Fruit fly (Drosophila melanogaster) whole organism, embryonic: ENCODE data around the gene CG8516.

Experiments used
- Asciz ChIP-seq: fragments of 200-800 bp; sonication (Bioruptor generic); optimal IDR thresholded peaks from 2 replicates; lab custom pipeline; 2017; ENCODE audit warnings: missing biosample characterization, mild to moderate bottlenecking, missing genetic modification characterization, missing genetic modification reagents
- Bgb ChIP-seq: fragments of 200-800 bp; sonication (Bioruptor generic); IDR thresholded peaks from 2 replicates; pipeline ENCODE4 v1.3.6; 2022; ENCODE audit warnings: missing biosample characterization, missing genetic modification characterization; ENCODE audit not compliant: partially characterized antibody
- Bteb2 ChIP-seq: fragments of 200-800 bp; sonication (Bioruptor generic); optimal IDR thresholded peaks from 2 replicates; lab custom pipeline; 2016; ENCODE audit warnings: missing biosample characterization, missing genetic modification characterization
- CG11398 ChIP-seq: fragments of 200-800 bp; sonication (Bioruptor generic); optimal IDR thresholded peaks from 2 replicates; lab custom pipeline; 2016; ENCODE audit warnings: missing biosample characterization, missing genetic modification characterization
- CG11504 ChIP-seq: fragments of 200-800 bp; sonication (Bioruptor generic); optimal IDR thresholded peaks from 3 replicates; lab custom pipeline; 2019; ENCODE audit warnings: missing biosample characterization, mild to moderate bottlenecking, missing genetic modification characterization, moderate library complexity
- CG14014 ChIP-seq: fragments of 200-800 bp; sonication (Bioruptor generic); IDR thresholded peaks from 2 replicates; pipeline ENCODE4 v1.3.6; 2022; ENCODE audit warnings: missing biosample characterization, missing genetic modification characterization
- CG15269 ChIP-seq: fragments of 200-800 bp; sonication (Bioruptor generic); optimal IDR thresholded peaks from 2 replicates; lab custom pipeline; 2018; ENCODE audit warnings: missing biosample characterization, mild to moderate bottlenecking, missing genetic modification characterization, moderate library complexity
- CG15601 ChIP-seq: fragments of 200-800 bp; sonication (Bioruptor generic); optimal IDR thresholded peaks from 3 replicates; lab custom pipeline; 2019; ENCODE audit warnings: missing biosample characterization, mild to moderate bottlenecking, missing genetic modification characterization, moderate library complexity
- CG17829 ChIP-seq: fragments of 200-800 bp; optimal IDR thresholded peaks from 2 replicates; lab custom pipeline; 2019; ENCODE audit warnings: missing biosample characterization, mild to moderate bottlenecking, missing genetic modification characterization, moderate library complexity
- CG2712 ChIP-seq: fragments of 200-800 bp; optimal IDR thresholded peaks from 3 replicates; lab custom pipeline; 2019; ENCODE audit warnings: missing biosample characterization, mild to moderate bottlenecking, missing genetic modification characterization, moderate library complexity
- CG3163 ChIP-seq: fragments of 200-800 bp; sonication (Bioruptor generic); optimal IDR thresholded peaks from 3 replicates; lab custom pipeline; 2016; ENCODE audit warnings: missing biosample characterization, missing genetic modification characterization
- CG34422 ChIP-seq: fragments of 200-800 bp; sonication (Bioruptor generic); IDR thresholded peaks from 3 replicates; pipeline ENCODE4 v1.3.6; 2022; ENCODE audit warnings: missing biosample characterization, missing genetic modification characterization
- CG4328 ChIP-seq: fragments of 200-800 bp; sonication (Bioruptor generic); optimal IDR thresholded peaks from 3 replicates; lab custom pipeline; 2017; ENCODE audit warnings: missing biosample characterization, missing genetic modification reagents, missing genetic modification characterization
- CG4820 ChIP-seq: fragments of 200-800 bp; sonication (Bioruptor generic); optimal IDR thresholded peaks from 3 replicates; lab custom pipeline; 2016; ENCODE audit warnings: missing biosample characterization, missing genetic modification characterization
- CG6175 ChIP-seq: fragments of 200-800 bp; sonication (Bioruptor generic); IDR thresholded peaks from 3 replicates; pipeline ENCODE4 v1.3.6; 2022; ENCODE audit warnings: missing biosample characterization, missing genetic modification characterization
- CG6254 ChIP-seq: fragments of 200-800 bp; sonication (Bioruptor generic); optimal IDR thresholded peaks from 3 replicates; lab custom pipeline; 2017; ENCODE audit warnings: mild to moderate bottlenecking, missing biosample characterization, missing genetic modification reagents, missing genetic modification characterization
- CG7745 ChIP-seq: fragments of 200-800 bp; sonication (Bioruptor generic); optimal IDR thresholded peaks from 2 replicates; lab custom pipeline; 2018; ENCODE audit warnings: missing biosample characterization, mild to moderate bottlenecking, missing genetic modification characterization, moderate library complexity
- CG7786 ChIP-seq: fragments of 200-800 bp; sonication (Bioruptor generic); optimal IDR thresholded peaks from 2 replicates; lab custom pipeline; 2016; ENCODE audit warnings: missing biosample characterization, missing genetic modification characterization
- CG7928 ChIP-seq: fragments of 200-800 bp; sonication (Bioruptor generic); optimal IDR thresholded peaks from 2 replicates; lab custom pipeline; 2017; ENCODE audit warnings: missing biosample characterization, mild to moderate bottlenecking, missing genetic modification characterization
- CG9932 ChIP-seq: fragments of 200-800 bp; sonication (Bioruptor generic); IDR thresholded peaks from 2 replicates; pipeline ENCODE4 v1.3.6; 2022; ENCODE audit warnings: missing biosample characterization, missing genetic modification characterization
- D19B ChIP-seq: fragments of 200-800 bp; sonication (Bioruptor generic); optimal IDR thresholded peaks from 2 replicates; lab custom pipeline; 2017; ENCODE audit warnings: missing biosample characterization, mild to moderate bottlenecking, missing genetic modification characterization
- Dbx ChIP-seq: fragments of 200-800 bp; sonication (Bioruptor generic); IDR thresholded peaks from 3 replicates; pipeline ENCODE4 v1.3.6; 2022; ENCODE audit warnings: missing biosample characterization, missing genetic modification characterization
- Drgx ChIP-seq: fragments of 200-800 bp; sonication (Bioruptor generic); IDR thresholded peaks from 2 replicates; pipeline ENCODE4 v1.3.6; 2022; ENCODE audit warnings: missing biosample characterization, missing genetic modification characterization
- E2f2 ChIP-seq: fragments of 200-800 bp; sonication (Bioruptor generic); IDR thresholded peaks from 2 replicates; pipeline ENCODE4 v1.3.6; 2022; ENCODE audit warnings: missing biosample characterization, missing genetic modification characterization
- Hsf ChIP-seq: fragments of 200-800 bp; sonication (Bioruptor generic); optimal IDR thresholded peaks from 3 replicates; lab custom pipeline; 2016; ENCODE audit warnings: missing biosample characterization, missing genetic modification characterization
- Med ChIP-seq: fragments of 200-800 bp; sonication (Bioruptor generic); peaks from one replicate; lab custom pipeline; 2016; ENCODE audit warnings: missing biosample characterization, missing genetic modification characterization, mild to moderate bottlenecking, inconsistent platforms, moderate library complexity
- Mes4 ChIP-seq: fragments of 200-800 bp; sonication (Bioruptor generic); optimal IDR thresholded peaks from 2 replicates; lab custom pipeline; 2016; ENCODE audit warnings: missing biosample characterization, missing genetic modification characterization
- Nf-YB ChIP-seq: fragments of 200-800 bp; sonication (Bioruptor generic); optimal IDR thresholded peaks from 3 replicates; lab custom pipeline; 2019; ENCODE audit warnings: missing biosample characterization, mild to moderate bottlenecking, missing genetic modification characterization, moderate library complexity
- Scr ChIP-seq: fragments of 200-800 bp; sonication (Bioruptor generic); IDR thresholded peaks from 2 replicates; pipeline ENCODE4 v1.3.6; 2022; ENCODE audit warnings: missing biosample characterization, missing genetic modification characterization; ENCODE audit not compliant: partially characterized antibody
- Sox102F ChIP-seq: fragments of 200-800 bp; sonication (Bioruptor generic); optimal IDR thresholded peaks from 2 replicates; lab custom pipeline; 2018; ENCODE audit warnings: missing biosample characterization, mild to moderate bottlenecking, missing genetic modification characterization, moderate library complexity
- ab ChIP-seq: fragments of 200-800 bp; sonication (Bioruptor generic); optimal IDR thresholded peaks from 2 replicates; lab custom pipeline; 2016; ENCODE audit warnings: missing biosample characterization, missing genetic modification characterization
- az2 ChIP-seq: fragments of 200-800 bp; sonication (Bioruptor generic); optimal IDR thresholded peaks from 3 replicates; lab custom pipeline; 2016; ENCODE audit warnings: missing biosample characterization, missing genetic modification characterization
- bcd ChIP-seq: fragments of 200-800 bp; sonication (Bioruptor generic); optimal IDR thresholded peaks from 2 replicates; lab custom pipeline; 2017; ENCODE audit warnings: missing biosample characterization, mild to moderate bottlenecking, missing genetic modification characterization
- cas ChIP-seq: fragments of 200-800 bp; sonication (Bioruptor generic); IDR thresholded peaks from 2 replicates; pipeline ENCODE4 v1.3.6; 2022; ENCODE audit warnings: missing biosample characterization, missing genetic modification characterization
- chm ChIP-seq: fragments of 200-800 bp; sonication (Bioruptor generic); IDR thresholded peaks from 2 replicates; pipeline ENCODE4 v1.3.6; 2022; ENCODE audit warnings: missing biosample characterization, missing genetic modification characterization
- chn ChIP-seq: fragments of 200-800 bp; sonication (Bioruptor generic); optimal IDR thresholded peaks from 2 replicates; lab custom pipeline; 2016; ENCODE audit warnings: missing biosample characterization, missing genetic modification characterization
- croc ChIP-seq: fragments of 200-800 bp; sonication (Bioruptor generic); conservative IDR thresholded peaks from 3 replicates; pipeline ENCODE4 v1.3.6; 2022; ENCODE audit warnings: missing biosample characterization, missing genetic modification characterization
- crol ChIP-seq: fragments of 200-800 bp; sonication (Bioruptor generic); IDR thresholded peaks from 2 replicates; pipeline ENCODE4 v1.3.6; 2022; ENCODE audit warnings: missing biosample characterization, missing genetic modification characterization
- cwo ChIP-seq: fragments of 200-800 bp; sonication (Bioruptor generic); optimal IDR thresholded peaks from 3 replicates; lab custom pipeline; 2017; ENCODE audit warnings: missing biosample characterization, missing genetic modification characterization, mild to moderate bottlenecking, moderate library complexity, missing genetic modification reagents
- dmrt99B ChIP-seq: fragments of 200-800 bp; sonication (Bioruptor generic); optimal IDR thresholded peaks from 2 replicates; lab custom pipeline; 2018; ENCODE audit warnings: missing biosample characterization, mild to moderate bottlenecking, missing genetic modification characterization, moderate library complexity
- ewg ChIP-seq: fragments of 200-800 bp; sonication (Bioruptor generic); optimal IDR thresholded peaks from 3 replicates; lab custom pipeline; 2017; ENCODE audit warnings: mild to moderate bottlenecking, missing biosample characterization, missing genetic modification reagents, missing genetic modification characterization
- gfzf ChIP-seq: fragments of 200-800 bp; sonication (Bioruptor generic); optimal IDR thresholded peaks from 2 replicates; lab custom pipeline; 2016; ENCODE audit warnings: missing biosample characterization, mild to moderate bottlenecking, missing genetic modification characterization, moderate library complexity
- luna ChIP-seq: fragments of 200-800 bp; sonication (Bioruptor generic); optimal IDR thresholded peaks from 2 replicates; lab custom pipeline; 2016; ENCODE audit warnings: missing biosample characterization, missing genetic modification characterization
- oc ChIP-seq: fragments of 200-800 bp; sonication (Bioruptor generic); optimal IDR thresholded peaks from 2 replicates; lab custom pipeline; 2018; ENCODE audit warnings: missing biosample characterization, mild to moderate bottlenecking, missing genetic modification characterization, moderate library complexity
- slou ChIP-seq: fragments of 200-800 bp; sonication (Bioruptor generic); optimal IDR thresholded peaks from 3 replicates; lab custom pipeline; 2016; ENCODE audit warnings: missing biosample characterization, missing genetic modification characterization
- tna ChIP-seq: fragments of 200-800 bp; sonication (Bioruptor generic); IDR thresholded peaks from 2 replicates; pipeline ENCODE4 v1.3.6; 2022; ENCODE audit warnings: missing biosample characterization, missing genetic modification characterization; ENCODE audit not compliant: partially characterized antibody
- ttk ChIP-seq: fragments of 200-800 bp; sonication (Bioruptor generic); IDR thresholded peaks from 2 replicates; pipeline ENCODE4 v2.1.2; 2022; ENCODE audit warnings: missing biosample characterization, missing genetic modification characterization
- vfl ChIP-seq: fragments of 200-800 bp; sonication (Bioruptor generic); optimal IDR thresholded peaks from 2 replicates; lab custom pipeline; 2016; ENCODE audit warnings: missing biosample characterization, missing genetic modification characterization
- z ChIP-seq: fragments of 200-800 bp; sonication (Bioruptor generic); IDR thresholded peaks from 3 replicates; pipeline ENCODE4 v1.3.6; 2022; ENCODE audit warnings: missing biosample characterization, missing genetic modification characterization

CG8516 gene

DNA sequence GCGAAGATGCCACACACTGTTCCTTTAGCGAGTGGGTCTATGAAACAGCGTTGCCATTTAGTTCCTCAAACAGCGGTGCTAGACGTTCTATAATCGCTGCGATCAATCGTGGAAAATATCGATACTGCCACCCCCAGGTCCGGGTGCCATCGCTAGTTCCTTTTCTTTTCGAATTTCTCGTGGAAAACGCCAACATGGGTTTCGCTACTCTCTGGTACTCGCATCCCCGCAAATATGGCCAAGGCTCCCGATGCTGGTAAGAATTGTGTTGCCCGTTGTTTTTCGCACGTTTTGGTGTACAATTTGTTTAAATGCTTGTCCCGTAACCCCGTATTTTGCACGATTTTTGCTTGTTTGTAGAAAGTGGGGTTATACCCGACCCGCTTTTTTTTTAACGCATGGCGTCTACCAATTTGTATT, 15.1 kb upstream of the CG8516 start, which contains the start of gene RpS29 (continued):
- TF ChIP-seq Dbx (GFP tag; lab: Robert Waterston, UW) = peak; percentile 93
- TF ChIP-seq CG6254 (GFP tag; lab: Kevin White, UChicago) = no peak
- peak; percentile 58 for TF ChIP-seq CG15269 (tag; lab: Kevin White, UChicago)
- peak; percentile 79 for TF ChIP-seq CG14014
- peak; percentile 86 for TF ChIP-seq CG7786 (GFP tag; lab: Kevin White, UChicago)
- peak; percentile 57 for TF ChIP-seq ab
- peak; percentile 86 for TF ChIP-seq tna (GFP tag; lab: Robert Waterston, UW)
- TF ChIP-seq bcd = peak; percentile 85
- TF ChIP-seq vfl (GFP tag; lab: Kevin White, UChicago) = peak; percentile 79
- peak; percentile 73 for TF ChIP-seq CG2712
- TF ChIP-seq gfzf = peak; percentile 54
- no peak for TF ChIP-seq crol (GFP tag; lab: Robert Waterston, UW)
- peak; percentile 79 for TF ChIP-seq ttk (GFP tag; lab: Robert Waterston, UW)
- TF ChIP-seq slou (GFP tag; lab: Kevin White, UChicago) = peak; percentile 79
- peak; percentile 76 for TF ChIP-seq Bteb2 (GFP tag; lab: Kevin White, UChicago)
- 0 out of 3 replicates have a peak, but pooled peaks have one; percentile 32 for TF ChIP-seq croc (GFP tag; lab: Robert Waterston, UW)
- peak; percentile 65 for TF ChIP-seq CG11398 (GFP tag; lab: Kevin White, UChicago)
- TF ChIP-seq CG15601 (tag; lab: Kevin White, UChicago) = peak; percentile 81
- peak; percentile 86 for TF ChIP-seq Hsf
- TF ChIP-seq CG34422 = peak; percentile 89
- TF ChIP-seq Asciz (GFP tag; lab: Kevin White, UChicago) = peak; percentile 71
- peak; percentile 14 for TF ChIP-seq Sox102F (GFP tag; lab: Kevin White, UChicago)
- TF ChIP-seq Bgb = peak; percentile 98
- peak; percentile 84 for TF ChIP-seq Mes4 (GFP tag; lab: Kevin White, UChicago)
- TF ChIP-seq az2 (GFP tag; lab: Kevin White, UChicago) = peak; percentile 69
- peak; percentile 87 for TF ChIP-seq CG4328 (GFP tag; lab: Kevin White, UChicago)
- TF ChIP-seq Nf-YB = peak; percentile 49
- peak; percentile 1 for TF ChIP-seq CG7745
- no peak for TF ChIP-seq z
- TF ChIP-seq chn (GFP tag; lab: Kevin White, UChicago) = peak; percentile 82
- TF ChIP-seq cas (GFP tag; lab: Robert Waterston, UW) = peak; percentile 68; the same call in 1 of the 2 replicates
- TF ChIP-seq dmrt99B (tag; lab: Kevin White, UChicago) = peak; percentile 44
- TF ChIP-seq CG7928 (GFP tag; lab: Kevin White, UChicago) = peak; percentile 74
- TF ChIP-seq cwo (GFP tag; lab: Kevin White, UChicago) = peak; percentile 48
- peak; percentile 57 for TF ChIP-seq ewg (GFP tag; lab: Kevin White, UChicago)
- TF ChIP-seq E2f2 = peak; percentile 100
- TF ChIP-seq CG11504 (tag; lab: Kevin White, UChicago) = peak; percentile 67
- no peak for TF ChIP-seq D19B
- TF ChIP-seq oc (tag; lab: Kevin White, UChicago) = peak; percentile 63

DNA sequence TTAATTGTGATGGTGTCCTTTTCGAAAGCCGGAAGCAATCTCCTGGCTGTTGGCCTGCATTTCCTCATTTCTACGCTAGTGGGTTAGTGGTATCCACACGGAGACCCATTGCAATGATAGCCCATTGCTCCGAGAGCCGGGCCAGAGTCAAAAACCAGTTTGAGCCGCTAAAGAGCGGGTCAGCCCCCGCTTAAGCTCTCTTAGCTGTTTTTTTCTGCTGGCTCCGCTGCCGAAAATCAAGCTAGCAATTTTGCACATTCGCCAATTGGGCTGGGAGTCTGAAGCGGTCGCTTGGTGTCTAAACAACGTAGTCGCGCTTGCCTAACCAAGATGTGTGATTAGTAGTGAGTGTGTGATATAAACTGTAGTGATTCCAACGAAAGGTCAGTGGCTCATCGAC, 13.3 kb upstream of the CG8516 start, which contains the start of gene CG12947:
Gene CG12947, plus strand, starts transcription at position 301 of the 400 bp plus-strand sequence.
- TF ChIP-seq CG17829 = no peak
- 0 out of 2 replicates have a peak, but pooled peaks have one; percentile 21 for TF ChIP-seq Drgx (GFP tag; lab: Robert Waterston, UW)
- 0 out of 2 replicates have a peak, but pooled peaks have one; percentile 11 for TF ChIP-seq CG9932 (GFP tag; lab: Robert Waterston, UW)
- TF ChIP-seq luna (GFP tag; lab: Kevin White, UChicago) = no peak
- 0 out of 3 replicates have a peak, but pooled peaks have one; percentile 45 for TF ChIP-seq CG6175 (GFP tag; lab: Robert Waterston, UW)
- peak; percentile 51 for TF ChIP-seq Med (GFP tag; lab: Kevin White, UChicago)
- TF ChIP-seq Dbx (GFP tag; lab: Robert Waterston, UW) = 0 out of 3 replicates have a peak, but pooled peaks have one; percentile 14
- TF ChIP-seq chm (GFP tag; lab: Robert Waterston, UW) = 0 out of 2 replicates have a peak, but pooled peaks have one; percentile 12
- 0 out of 3 replicates have a peak, but pooled peaks have one; percentile 16 for TF ChIP-seq CG34422
- peak; percentile 26 for TF ChIP-seq CG3163 (GFP tag; lab: Kevin White, UChicago)
- peak; percentile 11; the same call in 1 of the 2 replicates for TF ChIP-seq Scr
- TF ChIP-seq CG4820 (GFP tag; lab: Kevin White, UChicago) = no peak
